Worm (Caenorhabditis elegans) whole organism, midembryonic: ENCODE data around the gene T26A8.4.

Experiments
- klf-2 ChIP-seq: fragments of 200-800 bp; sonication (Bioruptor generic); conservative IDR thresholded peaks from 2 replicates; pipeline ENCODE4 v1.3.6; 2022; ENCODE audit warnings: missing genetic modification reagents, missing genetic modification characterization, missing compliant biosample characterization
- med-1 ChIP-seq: sonication (generic microtip); optimal IDR thresholded peaks from 2 replicates; lab custom pipeline; 2017; ENCODE audit warnings: missing genetic modification characterization, mild to moderate bottlenecking, missing compliant biosample characterization, antibody characterized with exemption, missing genetic modification reagents; ENCODE audit not compliant: insufficient read depth

DNA sequence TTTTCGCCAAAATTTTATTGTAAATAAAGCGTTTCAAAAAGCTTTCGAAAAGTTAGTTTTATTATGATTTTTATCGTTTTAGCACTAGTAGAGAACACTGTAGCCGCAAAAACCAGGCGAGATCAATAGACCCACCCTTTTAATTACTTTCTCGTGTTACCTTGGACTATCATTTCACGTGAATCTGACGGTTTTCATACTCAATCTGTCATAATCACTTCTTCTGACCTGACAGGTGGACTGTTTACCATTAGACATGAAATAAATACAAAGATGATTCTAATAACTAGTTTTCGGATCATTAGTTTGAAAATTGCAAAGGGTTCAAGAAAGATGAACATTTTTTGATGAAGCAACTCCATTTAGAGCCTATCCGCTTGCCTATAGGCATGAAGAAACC lies 30.4 kb upstream of the T26A8.4 start:
- TF ChIP-seq klf-2 (GFP tag; lab: Robert Waterston, UW) = no peak
- no peak for TF ChIP-seq med-1 (GFP tag; lab: Kevin White, UChicago)
